Worm (Caenorhabditis elegans): Measurements from ENCODE around the gene F25H9.6.

ce11 chrV:13497322-13497847 is 29.2 kb upstream of the F25H9.6 start, which contains the start of the genes eea-1 and gut-2:
- TF ChIP-seq ama-1 (optimal IDR thresholded peaks at IDR 0.05) (peak; percentile 59), aha-1 (tag; optimal IDR thresholded peaks at IDR 0.05) (no peak), ztf-4 (tag; optimal IDR thresholded peaks at IDR 0.05) (peak; percentile 54), mep-1 (tag; optimal IDR thresholded peaks at IDR 0.05) (peak; percentile 68), ceh-63 (GFP tag; optimal IDR thresholded peaks at IDR 0.05) (no peak), ets-5 (GFP tag; IDR thresholded peaks at IDR 0.05) (no peak), mab-9 (GFP tag; IDR thresholded peaks at IDR 0.05) (no peak)
